Worm (Caenorhabditis elegans) whole organism, L4/young adult: Measurements from ENCODE around the gene K03H1.9.

Experiments used
- W03F9.2 ChIP-seq: fragments of 150-350 bp; optimal IDR thresholded peaks from 2 replicates; lab custom pipeline; 2014; ENCODE audit warnings: missing biosample characterization, missing genetic modification characterization
- him-1 ChIP-seq: sonication (generic microtip); optimal IDR thresholded peaks from 2 replicates; lab custom pipeline; 2016; ENCODE audit warnings: missing genotype, missing genetic modification reagents, missing genetic modification characterization, missing compliant biosample characterization

DNA sequence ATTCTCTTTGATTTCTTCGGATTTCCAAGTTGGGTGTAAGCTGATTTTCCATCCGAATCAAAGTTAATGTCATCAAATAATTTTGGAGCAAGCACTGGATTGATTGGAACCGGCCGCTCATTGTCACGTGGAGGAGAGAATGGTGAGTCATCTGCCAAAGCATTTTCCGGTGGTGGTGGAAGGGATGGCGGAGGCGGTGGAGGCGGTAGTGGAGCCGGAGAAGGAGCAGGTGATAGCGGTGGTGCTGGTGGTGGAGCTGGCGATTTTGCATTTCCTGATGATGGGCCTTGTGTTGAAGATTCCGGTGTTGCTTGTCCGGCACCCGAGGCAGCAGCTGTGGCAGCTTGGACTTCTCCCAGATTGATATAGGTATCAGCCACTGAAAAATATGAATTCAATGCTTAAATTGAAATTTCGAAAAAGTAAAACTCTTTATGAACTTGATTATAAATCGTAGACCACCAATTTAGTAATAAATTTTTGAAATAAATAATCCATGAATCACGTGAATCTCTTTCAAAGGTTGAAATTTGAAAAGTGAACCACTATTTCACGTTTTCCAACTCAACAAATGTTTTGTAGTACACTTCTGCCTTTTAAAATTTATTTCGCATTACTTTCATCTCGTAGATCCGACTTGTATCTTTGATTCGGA, at the start of gene K03H1.9, which contains the start of gene K03H1.12:
- no peak for TF ChIP-seq him-1
- TF ChIP-seq W03F9.2 (tag; lab: Kevin White, UChicago): no peak
